Worm (Caenorhabditis elegans) whole organism, young adult: ENCODE results near the gene F40F12.9.

ENCODE experiments used
- B0035.1 ChIP-seq: sonication (generic microtip); optimal IDR thresholded peaks from 2 replicates; lab custom pipeline; 2016; ENCODE audit warnings: missing genetic modification characterization, mild to moderate bottlenecking, missing compliant biosample characterization, missing genotype, missing genetic modification reagents
- F10E7.11 ChIP-seq: sonication (generic microtip); optimal IDR thresholded peaks from 2 replicates; lab custom pipeline; 2017; ENCODE audit warnings: mild to moderate bottlenecking, missing genetic modification characterization, moderate library complexity, missing compliant biosample characterization
- F33H1.4 ChIP-seq: fragments of 200-800 bp; sonication (Bioruptor generic); IDR thresholded peaks from 2 replicates; pipeline ENCODE4 v1.3.6; 2022; ENCODE audit warnings: missing genetic modification reagents, missing genetic modification characterization, missing compliant biosample characterization
- F49E8.2 ChIP-seq: sonication (generic microtip); optimal IDR thresholded peaks from 3 replicates; lab custom pipeline; 2017; ENCODE audit warnings: missing genetic modification characterization, mild to moderate bottlenecking, missing compliant biosample characterization, antibody characterized with exemption, moderate library complexity; ENCODE audit not compliant: insufficient read depth
- F55B11.4 ChIP-seq: sonication (generic microtip); optimal IDR thresholded peaks from 2 replicates; lab custom pipeline; 2016; ENCODE audit warnings: missing compliant biosample characterization, missing genetic modification characterization, borderline replicate concordance; ENCODE audit not compliant: insufficient read depth
- Y53G8AR.9 ChIP-seq: fragments of 200-800 bp; sonication (Bioruptor generic); conservative IDR thresholded peaks from 2 replicates; pipeline ENCODE4 v1.3.6; 2022; ENCODE audit warnings: missing genetic modification reagents, missing genetic modification characterization, missing compliant biosample characterization
- Y56A3A.18 ChIP-seq: fragments of 200-800 bp; sonication (Bioruptor generic); IDR thresholded peaks from 2 replicates; pipeline ENCODE4 v1.3.6; 2022; ENCODE audit warnings: missing genetic modification reagents, missing genetic modification characterization, missing compliant biosample characterization
- Y67H2A.10 ChIP-seq: fragments of 200-800 bp; sonication (Bioruptor generic); conservative IDR thresholded peaks from 2 replicates; pipeline ENCODE4 v1.3.6; 2022; ENCODE audit warnings: missing genetic modification reagents, missing genetic modification characterization, missing compliant biosample characterization
- aptf-2 ChIP-seq: fragments of 200-800 bp; sonication (Bioruptor generic); conservative IDR thresholded peaks from 2 replicates; pipeline ENCODE4 v1.3.6; 2022; ENCODE audit warnings: missing genetic modification reagents, missing genetic modification characterization, missing compliant biosample characterization
- aptf-3 ChIP-seq: fragments of 200-800 bp; sonication (Bioruptor generic); IDR thresholded peaks from 2 replicates; pipeline ENCODE4 v1.3.6; 2022; ENCODE audit warnings: missing genetic modification characterization, missing compliant biosample characterization
- athp-1 ChIP-seq: sonication (generic microtip); optimal IDR thresholded peaks from 2 replicates; lab custom pipeline; 2017; ENCODE audit warnings: mild to moderate bottlenecking, missing genetic modification characterization, missing compliant biosample characterization
- cebp-1 ChIP-seq, 2 experiments: fragments of 200-800 bp in 1 of 2; sonication (Bioruptor generic) in 1 of 2; sonication (generic microtip) in 1 of 2; IDR thresholded peaks in 1 of 2; optimal IDR thresholded peaks in 1 of 2; 2 replicates each; pipeline versions ENCODE4 v1.3.6 to Lab custom; 2017 to 2022; ENCODE audit warnings: missing compliant biosample characterization in 2 of 2, missing genetic modification characterization in 2 of 2, mild to moderate bottlenecking in 1 of 2, missing genetic modification reagents in 1 of 2, moderate library complexity in 1 of 2
- ceh-27 ChIP-seq: fragments of 200-800 bp; sonication (Bioruptor generic); optimal IDR thresholded peaks from 2 replicates; lab custom pipeline; 2018; ENCODE audit warnings: mild to moderate bottlenecking, missing genetic modification characterization, moderate library complexity, missing compliant biosample characterization
- ceh-58 ChIP-seq: fragments of 200-800 bp; sonication (Bioruptor generic); IDR thresholded peaks from 2 replicates; pipeline ENCODE4 v1.3.6; 2022; ENCODE audit warnings: missing genetic modification characterization, missing compliant biosample characterization
- ceh-91 ChIP-seq: fragments of 200-800 bp; sonication (Bioruptor generic); IDR thresholded peaks from 2 replicates; pipeline ENCODE4 v1.3.6; 2022; ENCODE audit warnings: missing genetic modification reagents, missing genetic modification characterization, missing compliant biosample characterization
- egl-44 ChIP-seq: fragments of 200-800 bp; sonication (Bioruptor generic); IDR thresholded peaks from 2 replicates; pipeline ENCODE4 v1.3.6; 2022; ENCODE audit warnings: missing genetic modification reagents, missing genetic modification characterization, missing compliant biosample characterization
- ekl-4 ChIP-seq: fragments of 200-800 bp; sonication (Bioruptor generic); IDR thresholded peaks from 2 replicates; pipeline ENCODE4 v1.3.6; 2022; ENCODE audit warnings: missing genetic modification reagents, missing genetic modification characterization, missing compliant biosample characterization
- ets-4 ChIP-seq: fragments of 200-800 bp; sonication (Bioruptor generic); optimal IDR thresholded peaks from 2 replicates; lab custom pipeline; 2018; ENCODE audit warnings: mild to moderate bottlenecking, missing genetic modification characterization, missing compliant biosample characterization
- hlh-12 ChIP-seq: sonication (generic microtip); optimal IDR thresholded peaks from 2 replicates; lab custom pipeline; 2016; ENCODE audit warnings: missing genetic modification characterization, missing compliant biosample characterization
- hmg-20 ChIP-seq: fragments of 200-800 bp; sonication (Bioruptor generic); IDR thresholded peaks from 2 replicates; pipeline ENCODE4 v1.3.6; 2022; ENCODE audit warnings: missing genetic modification reagents, missing genetic modification characterization, missing compliant biosample characterization
- hrde-1 ChIP-seq: sonication (generic microtip); optimal IDR thresholded peaks from 2 replicates; lab custom pipeline; 2016; ENCODE audit warnings: missing genetic modification characterization, mild to moderate bottlenecking, missing compliant biosample characterization, moderate library complexity, missing genotype, missing genetic modification reagents, borderline replicate concordance
- let-526 ChIP-seq: fragments of 200-800 bp; sonication (Bioruptor generic); IDR thresholded peaks from 2 replicates; pipeline ENCODE4 v1.3.6; 2022; ENCODE audit warnings: missing genetic modification reagents, missing genetic modification characterization, missing compliant biosample characterization
- let-607 ChIP-seq, 2 experiments: fragments of 200-800 bp in 1 of 2; sonication (Bioruptor generic) in 1 of 2; sonication (generic microtip) in 1 of 2; optimal IDR thresholded peaks; 2 replicates each; lab custom pipeline; 2016 to 2018; ENCODE audit warnings: mild to moderate bottlenecking in 2 of 2, missing compliant biosample characterization in 2 of 2, missing genetic modification characterization in 2 of 2, moderate library complexity in 2 of 2, missing genotype in 1 of 2
- lin-26 ChIP-seq: fragments of 200-800 bp; sonication (Bioruptor generic); IDR thresholded peaks from 2 replicates; pipeline ENCODE4 v1.3.6; 2022; ENCODE audit warnings: missing genetic modification reagents, missing genetic modification characterization, missing compliant biosample characterization
- mes-4 ChIP-seq: sonication (generic microtip); optimal IDR thresholded peaks from 2 replicates; lab custom pipeline; 2016; ENCODE audit warnings: missing genotype, missing genetic modification characterization, missing compliant biosample characterization
- pha-4 ChIP-seq: fragments of 150-350 bp; sonication (generic microtip); optimal IDR thresholded peaks from 2 replicates; lab custom pipeline; 2014; ENCODE audit warnings: missing biosample characterization, missing genetic modification reagents, missing genetic modification characterization
- sptf-2 ChIP-seq: fragments of 200-800 bp; sonication (Bioruptor generic); optimal IDR thresholded peaks from 2 replicates; lab custom pipeline; 2018; ENCODE audit warnings: mild to moderate bottlenecking, missing genetic modification characterization, missing compliant biosample characterization
- tbx-9 ChIP-seq: sonication (generic microtip); optimal IDR thresholded peaks from 2 replicates; lab custom pipeline; 2016; ENCODE audit warnings: borderline replicate concordance, missing genetic modification characterization, inconsistent platforms, missing compliant biosample characterization
- unc-130 ChIP-seq: sonication (generic microtip); optimal IDR thresholded peaks from 2 replicates; lab custom pipeline; 2016; ENCODE audit warnings: missing genetic modification reagents, missing genetic modification characterization, missing compliant biosample characterization
- xnd-1 ChIP-seq: sonication (generic microtip); optimal IDR thresholded peaks from 2 replicates; lab custom pipeline; 2016; ENCODE audit warnings: missing genotype, missing genetic modification reagents, missing genetic modification characterization, missing compliant biosample characterization
- zfh-2 ChIP-seq: fragments of 200-800 bp; sonication (Bioruptor generic); conservative IDR thresholded peaks from 2 replicates; pipeline ENCODE4 v1.3.6; 2022; ENCODE audit warnings: missing genetic modification reagents, missing genetic modification characterization, missing compliant biosample characterization
- ztf-25 ChIP-seq: fragments of 200-800 bp; sonication (Bioruptor generic); IDR thresholded peaks from 2 replicates; pipeline ENCODE4 v1.3.6; 2022; ENCODE audit warnings: missing genetic modification reagents, missing genetic modification characterization, missing compliant biosample characterization
- ztf-6 ChIP-seq: fragments of 200-800 bp; sonication (Bioruptor generic); IDR thresholded peaks from 2 replicates; pipeline ENCODE4 v1.3.6; 2022; ENCODE audit warnings: missing genetic modification reagents, missing genetic modification characterization, missing compliant biosample characterization

Gene F40F12.9

DNA sequence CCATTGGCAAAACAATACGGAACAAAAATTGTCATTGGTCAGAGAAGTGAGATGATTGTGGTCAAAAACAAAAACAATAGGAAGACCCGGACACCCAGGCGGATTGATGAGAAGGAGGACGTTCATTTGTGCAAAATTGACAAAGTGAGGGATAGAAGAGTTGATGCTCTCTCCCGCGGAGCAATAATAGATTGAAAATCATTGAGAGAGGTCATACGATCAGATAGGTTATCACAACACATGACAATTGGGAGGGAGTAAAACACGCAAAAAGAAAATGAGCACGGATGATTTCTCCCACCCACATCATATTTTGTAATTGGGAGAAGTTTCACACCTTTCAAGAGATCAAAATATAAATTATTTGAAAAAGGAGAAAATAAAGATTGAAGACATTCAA lies 25.5 kb upstream of the F40F12.9 start:
- TF ChIP-seq egl-44 (no peak), unc-130 (GFP tag; lab: Kevin White, UChicago) (no peak), Y67H2A.10 (GFP tag; lab: Robert Waterston, UW) (no peak), aptf-3 (GFP tag; lab: Robert Waterston, UW) (no peak), ztf-6 (no peak), ceh-91 (GFP tag; lab: Robert Waterston, UW) (no peak), F33H1.4 (GFP tag; lab: Robert Waterston, UW) (no peak), ekl-4 (no peak), ceh-27 (no peak), let-526 (GFP tag; lab: Robert Waterston, UW) (no peak), mes-4 (tag; lab: Kevin White, UChicago) (no peak), cebp-1 (GFP tag; IDR thresholded peaks at IDR 0.05; lab: Robert Waterston, UW) (no peak), cebp-1 (tag; optimal IDR thresholded peaks at IDR 0.05; lab: Kevin White, UChicago) (no peak), hlh-12 (no peak)

DNA sequence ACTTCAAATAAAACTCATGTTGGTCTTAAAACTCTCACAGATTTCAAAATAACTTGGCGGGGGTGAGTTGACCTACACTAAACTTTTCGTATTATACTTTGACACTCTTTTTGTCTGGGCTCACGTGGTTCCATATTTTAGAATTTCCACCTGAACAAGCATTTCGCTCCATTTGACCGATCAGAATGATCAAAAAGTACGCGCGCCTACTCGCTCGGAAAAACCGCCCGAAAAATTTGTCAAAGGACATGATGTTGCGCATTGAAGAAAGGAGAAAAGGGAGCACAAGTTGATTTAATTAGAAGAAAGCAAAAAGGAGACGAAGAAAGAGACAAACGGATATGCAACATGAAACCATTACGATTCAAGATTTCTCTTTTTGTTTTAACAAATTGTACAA lies 24.8 kb upstream of the F40F12.9 start:
- TF ChIP-seq Y53G8AR.9 = no peak

DNA sequence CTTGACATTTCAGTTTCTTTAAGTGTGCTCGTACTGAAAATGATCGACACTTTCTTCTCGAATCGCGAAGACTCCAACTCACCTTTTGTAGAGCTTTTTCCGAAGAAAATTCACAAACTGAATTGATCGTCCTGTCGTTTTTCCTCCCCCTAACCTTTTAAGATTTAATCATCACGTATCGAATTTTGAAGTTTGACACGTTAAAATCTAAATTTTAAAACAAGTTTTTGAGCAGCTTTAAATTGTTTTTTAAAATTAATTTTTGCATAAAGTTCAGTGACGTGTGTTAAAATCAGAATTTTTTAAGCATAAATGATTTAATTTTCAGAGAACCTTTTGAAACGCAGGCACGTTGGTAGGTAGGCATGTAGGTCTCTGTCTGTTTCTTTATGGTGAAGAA lies 19.8 kb upstream of the F40F12.9 start, which contains the start of gene alg-4:
Gene alg-4 (minus strand): TSS at position 101 of the 400 bp plus-strand sequence.
- TF ChIP-seq F55B11.4 (tag; lab: Kevin White, UChicago) (no peak), F49E8.2 (tag; lab: Kevin White, UChicago) (no peak)

DNA sequence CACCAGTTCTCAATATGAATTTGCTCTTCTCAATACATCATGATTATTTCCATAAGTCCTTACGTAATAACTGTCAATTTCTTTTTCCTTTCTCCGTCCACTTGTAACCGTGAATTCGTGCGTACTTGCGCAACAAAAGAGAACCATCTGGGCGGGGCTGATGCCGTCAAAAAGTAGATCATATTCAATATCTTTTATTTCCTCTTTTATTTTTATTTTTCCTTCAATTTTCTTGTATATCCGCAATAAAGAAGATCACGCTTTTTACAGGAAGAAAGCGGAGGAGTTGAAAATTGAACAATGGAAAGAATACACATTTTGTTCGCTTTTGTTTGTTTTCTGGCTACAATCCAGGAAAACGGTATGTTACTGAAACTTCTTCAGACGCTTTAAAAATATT lies 18.3 kb upstream of the F40F12.9 start, which contains the start of gene mam-7:
Gene mam-7 (plus strand): TSS at position 301 of the 400 bp plus-strand sequence.
- no peak for TF ChIP-seq Y56A3A.18 (GFP tag; lab: Robert Waterston, UW)
- no peak for TF ChIP-seq B0035.1 (tag; lab: Kevin White, UChicago)
- no peak for TF ChIP-seq ets-4 (GFP tag; lab: Kevin White, UChicago)
- no peak for TF ChIP-seq sptf-2
- TF ChIP-seq xnd-1 (tag; lab: Kevin White, UChicago) = no peak
- TF ChIP-seq tbx-9 = no peak
- TF ChIP-seq athp-1 (tag; lab: Kevin White, UChicago) = no peak
- no peak for TF ChIP-seq aptf-2 (GFP tag; lab: Robert Waterston, UW)
- no peak for TF ChIP-seq ztf-25

DNA sequence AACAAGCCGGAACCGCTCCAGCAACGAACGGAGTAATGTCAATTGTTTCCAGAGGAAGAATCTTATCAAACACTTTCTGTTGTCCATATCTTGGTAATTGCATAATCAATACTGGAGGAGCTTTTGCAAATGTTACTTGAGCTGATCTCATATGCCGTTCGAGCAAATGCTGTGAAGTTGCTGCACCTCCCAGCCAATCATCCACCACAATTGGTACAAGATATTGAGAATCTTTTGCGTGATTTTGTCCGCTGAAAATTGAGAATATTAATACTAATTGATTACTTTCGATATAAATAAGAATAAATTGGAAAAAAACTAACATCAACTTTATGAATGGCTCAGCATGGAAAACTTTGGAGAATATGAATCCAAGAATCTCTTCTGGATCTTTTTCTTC lies 11.4 kb upstream of the F40F12.9 start:
- TF ChIP-seq ceh-58 (GFP tag; lab: Robert Waterston, UW) (no peak), ets-4 (GFP tag; lab: Kevin White, UChicago) (no peak), hrde-1 (tag; lab: Kevin White, UChicago) (no peak), zfh-2 (GFP tag; lab: Robert Waterston, UW) (no peak), pha-4 (tag; lab: Kevin White, UChicago) (no peak), aptf-3 (GFP tag; lab: Robert Waterston, UW) (no peak), let-607 (tag; optimal IDR thresholded peaks at IDR 0.05; lab: Kevin White, UChicago) (no peak), F10E7.11 (tag; lab: Kevin White, UChicago) (no peak), hmg-20 (GFP tag; lab: Robert Waterston, UW) (no peak), lin-26 (GFP tag; lab: Robert Waterston, UW) (no peak), hlh-12 (no peak)
